Worm (Caenorhabditis elegans) whole organism, L1 larva: ENCODE results near the gene cyp-33C12.

Experiments used
- C16A3.4 ChIP-seq: fragments of 150-350 bp; optimal IDR thresholded peaks from 2 replicates; lab custom pipeline; 2014; ENCODE audit warnings: missing biosample characterization, missing genetic modification characterization
- aha-1 ChIP-seq: fragments of 150-350 bp; optimal IDR thresholded peaks from 2 replicates; lab custom pipeline; 2014; ENCODE audit warnings: missing biosample characterization, missing genetic modification characterization
- alr-1 ChIP-seq: fragments of 200-800 bp; sonication (Bioruptor generic); optimal IDR thresholded peaks from 2 replicates; lab custom pipeline; 2018; ENCODE audit warnings: borderline replicate concordance, mild to moderate bottlenecking, missing genetic modification characterization, missing compliant biosample characterization
- aly-2 ChIP-seq: fragments of 150-350 bp; optimal IDR thresholded peaks from 2 replicates; lab custom pipeline; 2014; ENCODE audit warnings: missing biosample characterization, missing genetic modification characterization
- blmp-1 ChIP-seq: fragments of 150-350 bp; optimal IDR thresholded peaks from 2 replicates; lab custom pipeline; 2014; ENCODE audit warnings: missing biosample characterization, missing genetic modification characterization
- ceh-88 ChIP-seq: fragments of 200-800 bp; sonication (Bioruptor generic); IDR thresholded peaks from 2 replicates; pipeline ENCODE4 v1.3.6; 2022; ENCODE audit warnings: missing genetic modification characterization, missing compliant biosample characterization
- dpl-1 ChIP-seq, 3 experiments: fragments of 150-350 bp in 2 of 3; sonication (generic microtip) in 1 of 3; optimal IDR thresholded peaks; 2 replicates each; lab custom pipeline; 2014 to 2017; ENCODE audit warnings: missing biosample characterization in 3 of 3, missing genetic modification characterization in 3 of 3, missing genetic modification reagents in 3 of 3
- efl-1 ChIP-seq, 4 experiments: fragments of 150-350 bp; optimal IDR thresholded peaks in 3 of 4; peaks in 1 of 4; 1 replicate in 1 of 4; 2 replicates in 3 of 4; lab custom pipeline; 2014; ENCODE audit warnings: missing biosample characterization in 2 of 4, missing genetic modification characterization in 2 of 4, missing genetic modification reagents in 2 of 4
- egl-27 ChIP-seq, 2 experiments: fragments of 150-350 bp in 1 of 2; sonication (generic microtip); optimal IDR thresholded peaks; 3 replicates each; lab custom pipeline; 2017 to 2018; ENCODE audit warnings: missing biosample characterization in 2 of 2, missing genetic modification characterization in 2 of 2, missing genetic modification reagents in 2 of 2
- elt-2 ChIP-seq: sonication (generic microtip); optimal IDR thresholded peaks from 2 replicates; lab custom pipeline; 2016; ENCODE audit warnings: missing genetic modification characterization, mild to moderate bottlenecking, inconsistent platforms, missing compliant biosample characterization, missing genetic modification reagents
- fkh-10 ChIP-seq: sonication (generic microtip); optimal IDR thresholded peaks from 2 replicates; lab custom pipeline; 2017; ENCODE audit warnings: missing biosample characterization, missing genetic modification reagents, missing genetic modification characterization
- lin-14 ChIP-seq: fragments of 200-800 bp; sonication (Bioruptor generic); optimal IDR thresholded peaks from 2 replicates; lab custom pipeline; 2018; ENCODE audit warnings: mild to moderate bottlenecking, missing genetic modification characterization, moderate library complexity, missing compliant biosample characterization
- lin-35 ChIP-seq, 2 experiments: fragments of 150-350 bp; optimal IDR thresholded peaks; 2 replicates each; lab custom pipeline; 2014; ENCODE audit warnings: missing biosample characterization in 2 of 2, missing genetic modification characterization in 2 of 2, missing genetic modification reagents in 2 of 2
- lir-3 ChIP-seq: sonication (generic microtip); optimal IDR thresholded peaks from 2 replicates; lab custom pipeline; 2016; ENCODE audit warnings: mild to moderate bottlenecking, missing genetic modification characterization, moderate library complexity, missing compliant biosample characterization; ENCODE audit not compliant: poor library complexity
- lsy-2 ChIP-seq, 2 experiments: fragments of 150-350 bp; optimal IDR thresholded peaks; 2 replicates each; lab custom pipeline; 2014; ENCODE audit warnings: missing biosample characterization in 2 of 2, missing genetic modification characterization in 2 of 2
- mab-9 ChIP-seq: fragments of 200-800 bp; sonication (Bioruptor generic); IDR thresholded peaks from 2 replicates; pipeline ENCODE4 v1.3.6; 2022; ENCODE audit warnings: missing genetic modification reagents, missing genetic modification characterization, missing compliant biosample characterization
- mef-2 ChIP-seq: fragments of 150-350 bp; optimal IDR thresholded peaks from 2 replicates; lab custom pipeline; 2014; ENCODE audit warnings: missing biosample characterization, missing genetic modification characterization
- mep-1 ChIP-seq: fragments of 150-350 bp; optimal IDR thresholded peaks from 2 replicates; lab custom pipeline; 2014; ENCODE audit warnings: missing biosample characterization, missing genetic modification characterization
- nhr-11 ChIP-seq: fragments of 150-350 bp; optimal IDR thresholded peaks from 2 replicates; lab custom pipeline; 2014; ENCODE audit warnings: missing biosample characterization, missing genetic modification characterization
- nhr-12 ChIP-seq: sonication (generic microtip); optimal IDR thresholded peaks from 2 replicates; lab custom pipeline; 2017; ENCODE audit warnings: missing biosample characterization, missing genetic modification characterization
- nhr-20 ChIP-seq: sonication (generic microtip); optimal IDR thresholded peaks from 2 replicates; lab custom pipeline; 2016; ENCODE audit warnings: mild to moderate bottlenecking, missing genetic modification characterization, missing compliant biosample characterization
- nhr-237 ChIP-seq: fragments of 150-350 bp; optimal IDR thresholded peaks from 2 replicates; lab custom pipeline; 2014; ENCODE audit warnings: missing biosample characterization, missing genetic modification characterization
- nhr-76 ChIP-seq: sonication (generic microtip); optimal IDR thresholded peaks from 2 replicates; lab custom pipeline; 2017; ENCODE audit warnings: missing biosample characterization, missing genetic modification characterization
- nhr-77 ChIP-seq: fragments of 150-350 bp; optimal IDR thresholded peaks from 2 replicates; lab custom pipeline; 2014; ENCODE audit warnings: missing biosample characterization, missing genetic modification characterization
- nhr-84 ChIP-seq: sonication (generic microtip); optimal IDR thresholded peaks from 2 replicates; lab custom pipeline; 2017; ENCODE audit warnings: missing biosample characterization, missing genetic modification characterization
- nhr-90 ChIP-seq: sonication (generic microtip); optimal IDR thresholded peaks from 2 replicates; lab custom pipeline; 2016; ENCODE audit warnings: mild to moderate bottlenecking, missing genetic modification characterization, missing compliant biosample characterization; ENCODE audit not compliant: poor library complexity
- pax-3 ChIP-seq: fragments of 200-800 bp; sonication (Bioruptor generic); optimal IDR thresholded peaks from 2 replicates; lab custom pipeline; 2018; ENCODE audit warnings: mild to moderate bottlenecking, missing genetic modification characterization, moderate library complexity, missing compliant biosample characterization
- pqm-1 ChIP-seq: sonication (generic microtip); optimal IDR thresholded peaks from 3 replicates; lab custom pipeline; 2017; ENCODE audit warnings: missing biosample characterization, missing genetic modification characterization
- snpc-4 ChIP-seq: fragments of 150-350 bp; optimal IDR thresholded peaks from 2 replicates; lab custom pipeline; 2014; ENCODE audit warnings: missing biosample characterization, missing genetic modification characterization
- swsn-7 ChIP-seq: sonication (generic microtip); optimal IDR thresholded peaks from 2 replicates; lab custom pipeline; 2016; ENCODE audit warnings: missing genetic modification characterization, missing compliant biosample characterization
- unc-130 ChIP-seq: fragments of 150-350 bp; optimal IDR thresholded peaks from 2 replicates; lab custom pipeline; 2017; ENCODE audit warnings: missing biosample characterization, missing genetic modification characterization, inconsistent platforms
- unc-62 ChIP-seq: fragments of 150-350 bp; optimal IDR thresholded peaks from 2 replicates; lab custom pipeline; 2014; ENCODE audit warnings: missing biosample characterization, missing genetic modification reagents, missing genetic modification characterization
- unc-86 ChIP-seq: sonication (generic microtip); optimal IDR thresholded peaks from 2 replicates; lab custom pipeline; 2016; ENCODE audit warnings: missing genetic modification characterization, missing compliant biosample characterization
- zag-1 ChIP-seq: fragments of 150-350 bp; optimal IDR thresholded peaks from 2 replicates; lab custom pipeline; 2014; ENCODE audit warnings: missing biosample characterization, missing genetic modification characterization
- zip-4 ChIP-seq: fragments of 200-800 bp; sonication (Bioruptor generic); optimal IDR thresholded peaks from 2 replicates; lab custom pipeline; 2018; ENCODE audit warnings: mild to moderate bottlenecking, missing genetic modification characterization, moderate library complexity, missing compliant biosample characterization
- ztf-11 ChIP-seq, 2 experiments: sonication (generic microtip); optimal IDR thresholded peaks; 2 replicates each; lab custom pipeline; 2016 to 2017; ENCODE audit warnings: missing genetic modification characterization in 2 of 2, missing biosample characterization in 1 of 2, missing compliant biosample characterization in 1 of 2
- ztf-4 ChIP-seq: fragments of 150-350 bp; optimal IDR thresholded peaks from 2 replicates; lab custom pipeline; 2014; ENCODE audit warnings: missing biosample characterization, missing genetic modification characterization

Gene cyp-33C12

DNA sequence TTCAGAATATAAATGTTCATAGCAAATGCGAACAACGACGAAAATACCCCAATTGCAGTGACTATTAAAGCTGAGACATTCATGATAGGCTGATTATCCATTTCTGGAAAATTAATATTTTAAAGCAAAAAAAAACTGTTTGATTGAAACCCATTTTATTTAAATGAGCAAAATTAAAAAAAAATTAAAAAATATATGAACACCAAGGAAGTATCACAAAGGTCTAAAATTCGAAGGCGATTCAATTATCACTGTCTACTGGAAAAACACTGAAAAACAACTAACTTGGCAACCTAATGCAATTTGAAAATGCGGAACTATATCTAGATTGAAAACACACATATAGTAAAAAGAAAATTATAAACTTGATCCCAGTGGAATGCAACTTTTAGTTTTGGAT, 13.1 kb downstream of the cyp-33C12 start, which contains the start of gene srbc-42:
TSS of gene srbc-42 (minus strand) at position 101 of the 400 bp plus-strand sequence.
- no peak for TF ChIP-seq lin-35 (GFP tag; optimal IDR thresholded peaks at IDR 0.05; lab: Kevin White, UChicago)
- TF ChIP-seq egl-27 (tag; optimal IDR thresholded peaks at IDR 0.05; lab: Kevin White, UChicago), result no peak
- no peak for TF ChIP-seq alr-1 (tag; lab: Kevin White, UChicago)
- TF ChIP-seq elt-2 (tag; lab: Kevin White, UChicago), result no peak
- TF ChIP-seq nhr-84, result no peak
- no peak for TF ChIP-seq lsy-2 (tag; optimal IDR thresholded peaks at IDR 0.05; lab: Kevin White, UChicago)
- no peak for TF ChIP-seq nhr-90
- no peak for TF ChIP-seq nhr-20
- TF ChIP-seq mef-2, result no peak
- TF ChIP-seq unc-62 (GFP tag; lab: Kevin White, UChicago), result no peak
- TF ChIP-seq ceh-88 (GFP tag; lab: Robert Waterston, UW), result no peak
- no peak for TF ChIP-seq lin-14 (GFP tag; lab: Kevin White, UChicago)
- no peak for TF ChIP-seq zag-1 (tag; lab: Kevin White, UChicago)
- no peak for TF ChIP-seq unc-130 (tag; lab: Kevin White, UChicago)
- TF ChIP-seq swsn-7 (tag; lab: Kevin White, UChicago), result no peak
- TF ChIP-seq fkh-10, result no peak
- TF ChIP-seq zip-4 (GFP tag; lab: Kevin White, UChicago), result no peak
- TF ChIP-seq ztf-4 (tag; lab: Kevin White, UChicago), result no peak
- TF ChIP-seq pqm-1, result no peak

ce11 chrV:2190383-2190782, 13.8 kb downstream of the cyp-33C12 start:
- TF ChIP-seq unc-62 (GFP tag; lab: Kevin White, UChicago), result no peak
- TF ChIP-seq nhr-77 (tag; lab: Kevin White, UChicago), result no peak

DNA sequence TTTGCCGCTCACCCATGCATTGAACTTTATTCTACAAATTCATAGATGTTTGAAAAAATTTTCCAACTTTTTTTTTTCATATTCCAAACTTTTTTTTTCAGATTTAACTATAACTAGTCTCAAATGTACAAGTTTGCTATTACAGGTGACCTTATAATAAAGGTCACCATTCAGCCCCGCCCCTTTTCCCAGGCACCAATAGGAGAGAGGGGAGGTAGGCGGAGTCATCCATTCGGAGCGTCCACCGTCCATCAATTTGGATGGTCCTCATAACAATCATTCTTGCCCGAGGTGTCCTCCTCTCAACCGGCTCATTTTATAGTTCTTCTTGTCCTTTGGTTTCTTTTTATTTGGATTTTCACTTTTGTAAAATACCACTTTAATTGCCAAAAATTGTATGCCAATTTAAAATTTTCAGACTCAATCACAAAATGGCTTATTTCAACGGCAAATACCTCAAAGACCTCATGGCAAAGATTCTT, 16.3 kb downstream of the cyp-33C12 start, which contains the start of gene Y5H2B.3:
TSS of gene Y5H2B.3 (plus strand) at position 432 of the 482 bp plus-strand sequence.
- TF ChIP-seq unc-86 (tag; lab: Kevin White, UChicago) (no peak), mab-9 (GFP tag; lab: Robert Waterston, UW) (no peak), pqm-1 (no peak), nhr-76 (no peak), nhr-12 (tag; lab: Kevin White, UChicago) (no peak), lsy-2 (tag; optimal IDR thresholded peaks at IDR 0.05; lab: Kevin White, UChicago) (no peak), mep-1 (tag; lab: Kevin White, UChicago) (no peak), ztf-11 (tag; optimal IDR thresholded peaks at IDR 0.05; lab: Kevin White, UChicago) (no peak), aha-1 (tag; lab: Kevin White, UChicago) (no peak), aly-2 (tag; lab: Kevin White, UChicago) (no peak), nhr-11 (no peak), lir-3 (tag; lab: Kevin White, UChicago) (no peak), blmp-1 (no peak), zag-1 (tag; lab: Kevin White, UChicago) (no peak), nhr-237 (tag; lab: Kevin White, UChicago) (no peak), snpc-4 (no peak), lin-35 (GFP tag; optimal IDR thresholded peaks at IDR 0.05; lab: Kevin White, UChicago) (no peak), egl-27 (tag; optimal IDR thresholded peaks at IDR 0.05; lab: Kevin White, UChicago) (no peak)

ce11 chrV:2185486-2185885, 18.7 kb downstream of the cyp-33C12 start:
- peak in 1 of 3 experiments; percentile 1 for TF ChIP-seq dpl-1 (GFP tag; optimal IDR thresholded peaks at IDR 0.05; lab: Kevin White, UChicago)
- TF ChIP-seq C16A3.4 (tag; lab: Kevin White, UChicago), result no peak
- no peak for TF ChIP-seq pax-3 (tag; lab: Kevin White, UChicago)
- no peak for TF ChIP-seq efl-1 (optimal IDR thresholded peaks at IDR 0.05; lab: Kevin White, UChicago)
- peak in 1 of 2 experiments; percentile 10 for TF ChIP-seq efl-1 (GFP tag; optimal IDR thresholded peaks at IDR 0.05 in 1 of 2; lab: Kevin White, UChicago)
